Worm (Caenorhabditis elegans): Measurements from ENCODE around the gene B0416.11.

DNA sequence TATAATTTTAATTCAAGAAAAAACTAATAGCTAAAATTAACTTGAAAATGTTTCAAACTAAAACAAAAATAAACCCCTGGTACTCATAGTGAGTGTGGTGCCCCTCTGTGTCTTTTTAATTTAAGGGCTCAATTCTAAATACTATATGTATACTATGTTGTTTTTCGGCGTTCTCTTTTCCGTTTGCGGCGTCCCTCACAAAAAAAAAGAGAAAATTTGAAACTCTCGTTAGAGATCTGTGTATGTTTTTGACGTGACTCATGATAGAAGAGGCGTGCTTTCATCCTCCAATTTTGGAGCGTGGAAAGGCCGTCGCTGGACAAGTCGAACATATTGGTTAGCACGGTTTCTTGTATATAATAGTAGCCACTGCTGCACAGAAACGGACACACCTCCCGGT is 31.4 kb downstream of the B0416.11 start, which contains the start of gene pes-8:
- TF ChIP-seq hmg-4 (GFP tag; optimal IDR thresholded peaks at IDR 0.05) (no peak), pes-1 (GFP tag; IDR thresholded peaks at IDR 0.05) (no peak), scrt-1 (GFP tag; IDR thresholded peaks at IDR 0.05) (no peak), flt-1 (GFP tag; IDR thresholded peaks at IDR 0.05) (no peak), ama-1 (optimal IDR thresholded peaks at IDR 0.05) (no peak), tra-4 (tag; optimal IDR thresholded peaks at IDR 0.05) (no peak), hnd-1 (tag; optimal IDR thresholded peaks at IDR 0.05) (no peak), sea-1 (GFP tag; conservative IDR thresholded peaks at IDR 0.05) (no peak), ceh-13 (GFP tag; optimal IDR thresholded peaks at IDR 0.05) (no peak), ceh-36 (tag; optimal IDR thresholded peaks at IDR 0.05) (no peak), B0310.2 (tag; optimal IDR thresholded peaks at IDR 0.05) (no peak)
